Fruit fly (Drosophila melanogaster): ENCODE results near the gene CG4511.
A peak's percentile ranks its signal among the peaks of the same experiment; 100 is the strongest.

The CG4511 gene

DNA sequence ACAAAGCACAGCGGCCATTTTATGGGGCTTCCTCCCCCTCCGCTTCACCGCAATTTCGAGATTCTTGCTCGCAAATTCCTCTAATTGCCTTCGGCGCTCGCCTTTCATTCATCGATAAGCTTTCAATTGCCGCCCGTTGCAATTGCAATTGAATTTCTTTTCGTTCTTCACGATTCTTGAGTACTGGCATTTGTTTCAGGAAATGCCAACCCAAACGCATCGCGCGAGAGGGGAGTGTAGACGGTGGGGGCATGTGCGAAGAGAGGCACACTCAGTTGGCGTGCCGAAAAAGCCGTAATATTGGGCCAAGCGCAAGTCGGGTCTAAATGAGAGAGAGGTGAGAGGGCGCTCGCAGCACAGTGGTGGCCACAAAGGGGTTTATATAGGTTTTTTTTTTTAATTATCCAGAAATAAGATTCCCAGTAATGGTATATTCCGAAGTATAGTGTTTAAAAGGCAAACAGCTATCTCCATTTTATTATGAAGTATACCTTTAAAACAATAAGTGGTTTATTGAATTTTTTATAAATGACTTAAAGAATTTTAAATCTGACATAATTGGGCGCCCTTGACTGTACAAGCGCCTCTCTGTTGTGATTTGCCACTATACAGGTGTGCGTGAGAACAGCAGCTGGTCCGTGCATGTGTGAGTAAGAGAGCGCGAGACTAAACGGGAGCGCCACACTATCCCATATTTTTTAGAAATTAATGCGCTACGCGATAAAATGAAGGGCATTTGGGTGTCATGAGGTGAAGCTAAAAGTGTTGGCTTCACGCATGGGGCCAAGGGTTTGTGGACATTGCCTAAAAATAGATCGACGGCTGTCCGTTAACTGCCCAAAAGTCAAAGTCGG is 32.4 kb downstream of the CG4511 start (continued):
- TF ChIP-seq Asciz (GFP tag; optimal IDR thresholded peaks at IDR 0.05) (peak; percentile 81), CG8944 (GFP tag; optimal IDR thresholded peaks at IDR 0.05) (peak; percentile 79), Meics (GFP tag; optimal IDR thresholded peaks at IDR 0.05) (peak; percentile 94), da (GFP tag; optimal IDR thresholded peaks at IDR 0.05) (peak; percentile 64), zen (tag; optimal IDR thresholded peaks at IDR 0.05) (peak; percentile 56), schlank (tag; optimal IDR thresholded peaks at IDR 0.05) (peak; percentile 74), CG8089 (GFP tag; optimal IDR thresholded peaks at IDR 0.05) (peak; percentile 78), Sin3A (optimal IDR thresholded peaks at IDR 0.05) (no peak), CG2120 (GFP tag; optimal IDR thresholded peaks at IDR 0.05) (peak; percentile 97), pnt (GFP tag; optimal IDR thresholded peaks at IDR 0.05) (peak; percentile 66), Ptx1 (GFP tag; IDR thresholded peaks at IDR 0.05) (peak; percentile 91), CG12744 (GFP tag; optimal IDR thresholded peaks at IDR 0.05) (peak; percentile 87), B-H2 (GFP tag; optimal IDR thresholded peaks at IDR 0.05) (peak; percentile 89), CG10565 (GFP tag; optimal IDR thresholded peaks at IDR 0.05) (peak; percentile 54), CG34224 (GFP tag; IDR thresholded peaks at IDR 0.05; ENCODE audit: partially characterized antibody) (0 out of 3 replicates have a peak, but pooled peaks have one; percentile 22), CG9876 (GFP tag; optimal IDR thresholded peaks at IDR 0.05) (peak; percentile 25), Lhr (GFP tag; optimal IDR thresholded peaks at IDR 0.05) (peak; percentile 63), yki (optimal IDR thresholded peaks at IDR 0.05) (peak; percentile 55), CG31365 (tag; optimal IDR thresholded peaks at IDR 0.05) (peak; percentile 12), CrebB (tag; optimal IDR thresholded peaks at IDR 0.05) (peak; percentile 81), CG10462 (GFP tag; optimal IDR thresholded peaks at IDR 0.05) (peak; percentile 69), TFAM (GFP tag; optimal IDR thresholded peaks at IDR 0.05) (peak; percentile 29), CG12236 (GFP tag; optimal IDR thresholded peaks at IDR 0.05) (peak; percentile 70), tup (GFP tag; optimal IDR thresholded peaks at IDR 0.05) (peak; percentile 69), br (optimal IDR thresholded peaks at IDR 0.05) (no peak), CG31441 (GFP tag; IDR thresholded peaks at IDR 0.05) (peak; percentile 93), pzg (GFP tag; optimal IDR thresholded peaks at IDR 0.05) (no peak), NC2α (GFP tag; optimal IDR thresholded peaks at IDR 0.05) (peak; percentile 66), trem (tag; optimal IDR thresholded peaks at IDR 0.05) (peak; percentile 56), phol (tag; optimal IDR thresholded peaks at IDR 0.05) (peak; percentile 84), CG1024 (GFP tag; IDR thresholded peaks at IDR 0.05) (0 out of 2 replicates have a peak, but pooled peaks have one; percentile 29), Ravus (GFP tag; IDR thresholded peaks at IDR 0.05) (peak; percentile 58), Gug (GFP tag; IDR thresholded peaks at IDR 0.05) (peak; percentile 42; the same call in 3 of the 4 replicates), sr (GFP tag; IDR thresholded peaks at IDR 0.05) (0 out of 3 replicates have a peak, but pooled peaks have one; percentile 2), CG9609 (GFP tag; optimal IDR thresholded peaks at IDR 0.05) (peak; percentile 70), CG18599 (GFP tag; optimal IDR thresholded peaks at IDR 0.05) (peak; percentile 97), CG4854 (GFP tag; optimal IDR thresholded peaks at IDR 0.05) (peak; percentile 55), Sry-δ (GFP tag; optimal IDR thresholded peaks at IDR 0.05) (peak; percentile 40), sc (optimal IDR thresholded peaks at IDR 0.05) (no peak), sc (GFP tag; optimal IDR thresholded peaks at IDR 0.05) (peak; percentile 75), tna (GFP tag; IDR thresholded peaks at IDR 0.05; ENCODE audit: partially characterized antibody) (0 out of 2 replicates have a peak, but pooled peaks have one; percentile 7), tin (GFP tag; optimal IDR thresholded peaks at IDR 0.05) (peak; percentile 83), CG13775 (GFP tag; optimal IDR thresholded peaks at IDR 0.05) (peak; percentile 89), CG18262 (tag; optimal IDR thresholded peaks at IDR 0.05) (peak; percentile 85), CG6683 (GFP tag; optimal IDR thresholded peaks at IDR 0.05) (peak; percentile 91), zf30C (GFP tag; optimal IDR thresholded peaks at IDR 0.05) (no peak), ash1 (GFP tag; optimal IDR thresholded peaks at IDR 0.05) (no peak), tgo (GFP tag; IDR thresholded peaks at IDR 0.05) (peak; percentile 88), jumu (GFP tag; optimal IDR thresholded peaks at IDR 0.05) (peak; percentile 89), CG4424 (GFP tag; optimal IDR thresholded peaks at IDR 0.05) (peak; percentile 88)

Data from whole organism, embryonic.